Fruit fly (Drosophila melanogaster) whole organism, wandering third instar larva: ENCODE results near the gene Ran-like.

Experiments used
- CG9705 ChIP-seq: fragments of 200-800 bp; sonication (Bioruptor generic); optimal IDR thresholded peaks from 2 replicates; lab custom pipeline; 2018; ENCODE audit warnings: missing biosample characterization, mild to moderate bottlenecking, missing genetic modification characterization
- CrebA ChIP-seq: fragments of 200-800 bp; sonication (Bioruptor generic); optimal IDR thresholded peaks from 2 replicates; lab custom pipeline; 2016; ENCODE audit warnings: missing biosample characterization, mild to moderate bottlenecking, missing genetic modification characterization, borderline replicate concordance
- Dfd ChIP-seq: fragments of >200 bp; optimal IDR thresholded peaks from 2 replicates; lab custom pipeline; 2017; ENCODE audit warnings: missing biosample characterization, missing genetic modification characterization
- Dif ChIP-seq: fragments of 200-275, 200-300 bp; sonication (Bioruptor generic); optimal IDR thresholded peaks from 2 replicates; lab custom pipeline; 2018; ENCODE audit warnings: missing biosample characterization, missing genetic modification characterization; ENCODE audit not compliant: partially characterized antibody
- Hnf4 ChIP-seq: fragments of 200-800 bp; sonication (Bioruptor generic); optimal IDR thresholded peaks from 2 replicates; lab custom pipeline; 2016; ENCODE audit warnings: missing biosample characterization, mild to moderate bottlenecking, missing genetic modification characterization
- Hr83 ChIP-seq: fragments of 200-300 bp; sonication (Bioruptor generic); optimal IDR thresholded peaks from 2 replicates; lab custom pipeline; 2016; ENCODE audit warnings: missing biosample characterization, mild to moderate bottlenecking, missing genetic modification characterization, moderate library complexity; ENCODE audit not compliant: poor library complexity, severe bottlenecking
- Mio ChIP-seq: sonication (Bioruptor generic); optimal IDR thresholded peaks from 2 replicates; lab custom pipeline; 2016; ENCODE audit warnings: missing biosample characterization, missing genetic modification characterization
- Myc ChIP-seq: fragments of >200 bp; optimal IDR thresholded peaks from 2 replicates; lab custom pipeline; 2017
- N ChIP-seq: fragments of >200 bp; optimal IDR thresholded peaks from 2 replicates; lab custom pipeline; 2018; ENCODE audit warnings: missing biosample characterization, missing external identifiers, missing genetic modification characterization
- OdsH ChIP-seq: fragments of 200-800 bp; sonication (Bioruptor generic); optimal IDR thresholded peaks from 2 replicates; lab custom pipeline; 2016; ENCODE audit warnings: missing biosample characterization, mild to moderate bottlenecking, missing genetic modification characterization
- Rel ChIP-seq, 2 experiments: fragments of 200-800 bp; sonication (Bioruptor generic) in 1 of 2; optimal IDR thresholded peaks; 2 replicates in 1 of 2; 3 replicates in 1 of 2; lab custom pipeline; 2016 to 2019; ENCODE audit warnings: mild to moderate bottlenecking in 2 of 2, missing biosample characterization in 2 of 2, missing genetic modification characterization in 2 of 2, moderate library complexity in 1 of 2
- Vsx2 ChIP-seq: fragments of 200-300, 225-300 bp; sonication (Bioruptor generic); optimal IDR thresholded peaks from 2 replicates; lab custom pipeline; 2018; ENCODE audit warnings: missing biosample characterization, missing genetic modification characterization; ENCODE audit not compliant: partially characterized antibody
- br ChIP-seq: fragments of 200-800 bp; sonication (Bioruptor generic); optimal IDR thresholded peaks from 2 replicates; lab custom pipeline; 2016; ENCODE audit warnings: missing biosample characterization, missing genetic modification characterization
- dl ChIP-seq, 2 experiments: fragments of 175-275, 200-275 bp in 1 of 2; fragments of 200-275 bp in 1 of 2; sonication (Bioruptor generic); optimal IDR thresholded peaks; lab custom pipeline; 2018; ENCODE audit warnings: mild to moderate bottlenecking in 2 of 2, missing biosample characterization in 2 of 2, missing genetic modification characterization in 2 of 2, moderate library complexity in 2 of 2; ENCODE audit not compliant: partially characterized antibody in 2 of 2, insufficient read depth in 1 of 2
- dsf ChIP-seq: sonication (Bioruptor generic); optimal IDR thresholded peaks from 2 replicates; lab custom pipeline; 2016; ENCODE audit warnings: missing biosample characterization, missing genetic modification characterization, borderline replicate concordance
- foxo ChIP-seq, 2 experiments: fragments of 200-800 bp; sonication (Bioruptor generic); optimal IDR thresholded peaks; 2 replicates in 1 of 2; 3 replicates in 1 of 2; lab custom pipeline; 2016 to 2017; ENCODE audit warnings: missing biosample characterization in 2 of 2, missing genetic modification characterization in 2 of 2
- h ChIP-seq: fragments of 200-800 bp; sonication (Bioruptor generic); optimal IDR thresholded peaks from 3 replicates; lab custom pipeline; 2016; ENCODE audit warnings: missing biosample characterization, mild to moderate bottlenecking, missing genetic modification characterization
- lola ChIP-seq: fragments of >200 bp; optimal IDR thresholded peaks from 2 replicates; lab custom pipeline; 2017; ENCODE audit warnings: missing biosample characterization, missing genetic modification characterization
- pan ChIP-seq: fragments of >200 bp; optimal IDR thresholded peaks from 2 replicates; lab custom pipeline; 2017
- psq ChIP-seq: fragments of 200-800 bp; sonication (Bioruptor generic); optimal IDR thresholded peaks from 3 replicates; lab custom pipeline; 2017; ENCODE audit warnings: missing biosample characterization, mild to moderate bottlenecking, missing genetic modification characterization, moderate library complexity
- sage ChIP-seq: fragments of 200-800 bp; sonication (Bioruptor generic); optimal IDR thresholded peaks from 2 replicates; lab custom pipeline; 2016; ENCODE audit warnings: missing biosample characterization, mild to moderate bottlenecking, missing genetic modification characterization
- sv ChIP-seq: fragments of 200-800 bp; sonication (Bioruptor generic); optimal IDR thresholded peaks from 3 replicates; lab custom pipeline; 2016; ENCODE audit warnings: missing biosample characterization, missing genetic modification characterization
- tai ChIP-seq: sonication (Bioruptor generic); optimal IDR thresholded peaks from 2 replicates; lab custom pipeline; 2016; ENCODE audit warnings: missing biosample characterization, missing genetic modification characterization
- usp ChIP-seq: fragments of >200 bp; optimal IDR thresholded peaks from 2 replicates; lab custom pipeline; 2017; ENCODE audit warnings: missing biosample characterization, missing genetic modification characterization
- woc ChIP-seq: sonication (Bioruptor generic); optimal IDR thresholded peaks from 2 replicates; lab custom pipeline; 2016; ENCODE audit warnings: missing biosample characterization, mild to moderate bottlenecking, missing genetic modification characterization

The Ran-like gene

DNA sequence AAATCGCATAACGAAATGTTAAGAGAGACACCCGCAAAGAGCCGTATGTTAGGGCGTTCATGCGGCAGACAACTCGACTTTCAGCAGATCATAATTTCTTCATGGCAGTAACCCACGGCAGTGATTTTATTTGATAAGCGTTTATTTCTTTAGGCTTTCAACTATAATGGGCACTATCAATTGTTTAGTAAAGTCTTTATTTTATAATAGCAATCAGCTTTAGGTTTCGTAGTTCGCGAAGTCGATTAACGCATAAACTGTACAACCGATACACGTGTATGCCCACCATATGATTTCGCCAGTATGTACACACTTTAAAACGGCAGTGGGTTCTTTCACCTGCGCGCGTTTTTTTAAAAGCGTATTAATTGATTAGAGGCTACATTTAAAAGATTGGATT lies 23.0 kb upstream of the Ran-like start, which contains the start of gene CG7841 (continued):
- no peak for TF ChIP-seq lola (GFP tag; lab: Kevin White, UChicago)
- peak; percentile 96 for TF ChIP-seq tai (GFP tag; lab: Kevin White, UChicago)
- no peak for TF ChIP-seq Myc (lab: Kevin White, UChicago)
- peak; percentile 89 for TF ChIP-seq Rel (GFP tag; optimal IDR thresholded peaks at IDR 0.05; lab: Kevin White, UChicago)
- TF ChIP-seq Rel (tag; optimal IDR thresholded peaks at IDR 0.05; lab: Kevin White, UChicago), result peak; percentile 95
- no peak for TF ChIP-seq CrebA (GFP tag; lab: Kevin White, UChicago)
- peak; percentile 96 for TF ChIP-seq woc
- TF ChIP-seq br (GFP tag; lab: Kevin White, UChicago), result peak; percentile 99

DNA sequence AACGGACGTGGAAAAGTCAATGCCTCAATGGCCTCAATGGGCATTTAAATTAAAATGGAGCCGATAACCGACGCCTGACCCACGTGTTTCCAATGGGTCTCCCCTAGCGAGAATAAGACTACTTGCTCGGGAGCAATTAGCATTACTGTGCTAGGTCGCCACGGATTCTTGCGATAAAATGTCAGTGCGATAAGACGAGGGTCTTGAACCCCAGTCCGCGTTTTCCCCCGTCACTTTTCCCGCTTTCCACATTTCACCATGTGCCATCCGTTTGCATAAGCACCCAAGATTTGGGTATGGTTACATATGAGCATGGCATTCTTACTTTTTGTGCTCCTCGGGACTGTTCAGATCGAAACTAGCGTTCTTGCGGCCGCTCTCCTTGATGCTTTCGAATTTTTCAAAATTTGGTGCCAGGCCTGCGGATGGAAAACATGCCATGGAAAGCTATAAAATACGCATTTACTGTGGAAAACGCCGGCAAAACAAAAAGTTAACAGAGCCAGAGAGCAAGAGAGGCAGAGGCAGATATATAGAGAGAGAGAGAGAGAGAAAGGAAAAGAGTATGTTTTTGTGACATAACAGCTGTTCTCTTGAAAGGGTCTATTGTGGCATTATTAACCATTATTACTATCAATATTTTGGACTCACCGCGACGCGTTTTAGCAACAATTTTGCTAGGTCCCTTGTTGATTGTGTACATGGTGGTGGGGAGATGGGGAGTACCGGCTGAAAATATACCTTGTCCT lies 22.1 kb upstream of the Ran-like start:
- TF ChIP-seq Dif, result peak; percentile 92
- no peak for TF ChIP-seq dsf (GFP tag; lab: Kevin White, UChicago)
- TF ChIP-seq Rel (GFP tag; optimal IDR thresholded peaks at IDR 0.05; lab: Kevin White, UChicago), result no peak
- TF ChIP-seq Rel (tag; optimal IDR thresholded peaks at IDR 0.05; lab: Kevin White, UChicago), result peak; percentile 95
- no peak for TF ChIP-seq OdsH (GFP tag; lab: Kevin White, UChicago)
- no peak for TF ChIP-seq usp
- TF ChIP-seq dl (GFP tag; optimal IDR thresholded peaks at IDR 0.05; lab: Kevin White, UChicago; ENCODE audit: insufficient read depth in 1 of 2, partially characterized antibody in 2 of 2), result peak; percentile 80 to 81
- no peak for TF ChIP-seq Hr83 (GFP tag; lab: Kevin White, UChicago)
- TF ChIP-seq, all 38 proteins: peak for 3

DNA sequence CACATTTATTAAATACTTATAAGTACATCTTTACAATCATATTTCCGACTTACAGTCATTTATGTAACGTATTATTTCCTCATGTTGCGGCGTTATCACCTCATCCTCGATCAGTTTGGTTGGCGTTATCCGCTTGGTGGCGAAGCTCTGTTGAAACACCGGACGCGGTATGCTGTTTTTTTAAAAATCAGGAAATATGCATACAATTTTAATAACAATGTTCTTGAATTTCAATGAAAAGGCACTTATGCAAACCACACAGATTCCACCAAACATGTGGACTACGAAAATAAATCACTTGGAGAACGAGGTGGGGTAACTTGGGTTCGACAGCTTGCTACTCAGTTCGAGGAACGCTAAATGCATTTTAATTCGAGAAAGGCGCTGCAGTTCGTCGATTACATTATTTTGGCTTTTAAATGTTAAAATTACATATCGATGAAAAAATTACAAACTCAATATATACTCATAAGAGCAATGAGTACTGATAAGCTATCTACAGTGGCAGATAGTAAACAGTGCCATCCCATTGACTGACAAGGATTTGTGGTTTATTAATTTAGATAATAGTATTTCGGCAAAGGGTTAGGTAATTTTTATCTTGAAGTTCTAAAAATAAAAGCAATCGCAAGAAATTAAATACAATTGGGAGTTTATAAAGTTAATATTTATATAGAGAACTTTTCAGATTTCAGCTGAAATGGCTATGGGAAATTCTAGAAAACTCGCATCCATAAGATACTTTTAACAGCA lies 21.1 kb upstream of the Ran-like start:
- TF ChIP-seq sage (GFP tag; lab: Kevin White, UChicago) (peak; percentile 2), pan (lab: Kevin White, UChicago) (no peak)
- TF ChIP-seq, all 38 proteins: peak for 1

DNA sequence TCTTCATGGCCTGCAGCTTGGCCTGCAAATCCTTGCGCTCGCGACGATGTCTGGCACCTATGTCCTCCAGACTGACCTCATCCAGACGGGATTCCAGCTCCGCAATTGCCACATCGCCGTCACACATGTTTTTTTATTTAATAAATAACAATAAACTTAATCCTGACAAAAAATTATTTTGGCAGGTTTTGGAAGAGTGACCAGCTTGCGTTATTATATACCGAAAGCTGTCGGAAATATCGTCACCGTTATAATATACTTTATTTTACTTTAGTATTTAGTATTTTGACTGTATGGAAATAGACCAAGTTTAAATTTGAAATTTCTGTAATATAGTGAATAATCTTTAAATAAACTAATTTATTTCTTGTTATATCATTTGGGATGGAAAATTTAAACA lies 19.5 kb upstream of the Ran-like start, which contains the start of gene CG7857:
Gene CG7857, minus strand, starts transcription at position 208 of the 400 bp plus-strand sequence.
- TF ChIP-seq sage (GFP tag; lab: Kevin White, UChicago), result peak; percentile 14
- no peak for TF ChIP-seq dsf (GFP tag; lab: Kevin White, UChicago)
- TF ChIP-seq Vsx2 (GFP tag; lab: Kevin White, UChicago), result no peak
- no peak for TF ChIP-seq Dif
- no peak for TF ChIP-seq Mio (GFP tag; lab: Kevin White, UChicago)
- TF ChIP-seq CG9705 (GFP tag; lab: Kevin White, UChicago), result no peak
- TF ChIP-seq Hnf4 (GFP tag; lab: Kevin White, UChicago), result no peak
- no peak for TF ChIP-seq Dfd (GFP tag; lab: Kevin White, UChicago)
- TF ChIP-seq h, result no peak
- no peak for TF ChIP-seq Rel (GFP tag; optimal IDR thresholded peaks at IDR 0.05; lab: Kevin White, UChicago)
- peak; percentile 29 for TF ChIP-seq Rel (tag; optimal IDR thresholded peaks at IDR 0.05; lab: Kevin White, UChicago)
- TF ChIP-seq usp, result no peak
- TF ChIP-seq, all 38 proteins: peak for 2

DNA sequence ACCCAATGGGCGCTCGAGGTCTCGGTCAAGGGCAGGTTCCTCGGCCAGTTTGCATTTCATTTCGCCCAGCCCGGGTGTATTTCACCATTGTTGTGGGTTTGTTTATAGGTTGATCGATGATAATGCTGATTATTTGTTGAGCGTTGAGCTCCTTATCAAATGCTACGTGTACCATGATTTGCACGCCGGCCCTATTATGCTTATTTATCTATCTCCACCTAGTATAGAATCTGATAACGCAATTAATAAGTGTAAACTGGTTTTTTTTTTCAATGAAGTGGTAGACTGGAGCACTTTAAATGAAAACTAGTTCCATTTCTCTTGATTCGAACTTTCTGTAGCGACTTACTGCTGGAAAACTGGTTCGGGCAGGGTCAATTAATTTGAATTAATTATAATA lies 17.1 kb upstream of the Ran-like start:
- TF ChIP-seq psq (GFP tag; lab: Kevin White, UChicago), result no peak
- no peak for TF ChIP-seq pan (lab: Kevin White, UChicago)
- TF ChIP-seq lola (GFP tag; lab: Kevin White, UChicago), result no peak
- TF ChIP-seq dl (GFP tag; optimal IDR thresholded peaks at IDR 0.05; lab: Kevin White, UChicago; ENCODE audit: insufficient read depth in 1 of 2, partially characterized antibody in 2 of 2), result no peak
- no peak for TF ChIP-seq N
- no peak for TF ChIP-seq Dfd (GFP tag; lab: Kevin White, UChicago)
- TF ChIP-seq sv (GFP tag; lab: Kevin White, UChicago), result no peak
- no peak for TF ChIP-seq br (GFP tag; lab: Kevin White, UChicago)
- no peak for TF ChIP-seq sage (GFP tag; lab: Kevin White, UChicago)
- no peak for TF ChIP-seq OdsH (GFP tag; lab: Kevin White, UChicago)

DNA sequence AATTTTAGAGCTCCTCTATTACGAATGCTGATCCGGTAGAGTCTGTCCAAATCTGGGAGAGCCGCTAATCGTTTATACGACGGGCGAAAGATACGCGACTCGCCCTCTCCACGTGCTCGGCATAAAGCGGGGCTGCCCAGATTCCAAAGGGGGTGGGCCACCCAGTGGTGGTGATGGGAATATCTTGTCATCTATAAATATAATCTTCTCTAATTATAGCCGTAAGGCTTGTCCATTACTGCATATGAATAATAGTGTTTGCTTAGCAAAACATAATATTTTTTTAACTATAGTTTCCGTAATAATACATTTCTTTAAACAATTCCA lies 16.4 kb upstream of the Ran-like start:
- TF ChIP-seq foxo (GFP tag; optimal IDR thresholded peaks at IDR 0.05; lab: Kevin White, UChicago), result no peak
- peak; percentile 32 for TF ChIP-seq woc
